Fruit fly (Drosophila melanogaster): ENCODE data around the gene CG14739.

Gene CG14739

DNA sequence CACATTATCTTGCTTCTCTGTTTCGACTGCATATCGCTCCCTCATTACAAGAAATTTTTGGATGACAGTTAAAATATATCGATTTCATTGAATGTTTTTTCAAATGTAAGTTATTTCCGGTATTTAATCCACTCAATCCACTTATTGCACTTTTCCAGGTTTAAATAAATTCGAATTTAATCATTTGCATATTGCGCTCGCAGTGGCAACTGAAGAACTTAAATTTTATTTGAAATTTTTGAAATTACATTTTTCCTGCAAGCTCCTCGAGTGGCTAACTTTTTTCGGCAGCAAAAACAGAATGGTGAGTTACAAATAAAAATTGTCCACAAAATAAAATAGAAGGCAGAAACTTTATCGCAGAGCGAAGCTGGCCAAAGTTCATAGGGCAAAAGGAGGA is 17.4 kb downstream of the CG14739 start, which contains the start of the genes CG31358, CG42504 and CG42505:
Gene CG31358 (minus strand): TSS at position 101 of the 400 bp plus-strand sequence.
Gene CG42504 (minus strand): TSS at position 101 of the 400 bp plus-strand sequence.
Gene CG42505 (minus strand): TSS at position 101 of the 400 bp plus-strand sequence.
- TF ChIP-seq CG3919 (GFP tag; optimal IDR thresholded peaks at IDR 0.05): no peak
- TF ChIP-seq CG11294 (GFP tag; IDR thresholded peaks at IDR 0.05): no peak
- no peak for TF ChIP-seq fd59A (GFP tag; optimal IDR thresholded peaks at IDR 0.05)
- TF ChIP-seq Hr38 (GFP tag; optimal IDR thresholded peaks at IDR 0.05): no peak
- TF ChIP-seq Eip78C (GFP tag): no peak
- no peak for TF ChIP-seq CG34406 (GFP tag; optimal IDR thresholded peaks at IDR 0.05)
- TF ChIP-seq CG6792 (GFP tag; optimal IDR thresholded peaks at IDR 0.05): no peak
- no peak for TF ChIP-seq salr (GFP tag; optimal IDR thresholded peaks at IDR 0.05)
- TF ChIP-seq CG15336 (GFP tag; IDR thresholded peaks at IDR 0.05): no peak
- TF ChIP-seq Hr4 (GFP tag; optimal IDR thresholded peaks at IDR 0.05): no peak
- no peak for TF ChIP-seq CG6854 (GFP tag; optimal IDR thresholded peaks at IDR 0.05)
- no peak for TF ChIP-seq Sox15 (GFP tag; optimal IDR thresholded peaks at IDR 0.05)
- no peak for TF ChIP-seq Hr39 (GFP tag; optimal IDR thresholded peaks at IDR 0.05)
- no peak for TF ChIP-seq Gug (GFP tag; IDR thresholded peaks at IDR 0.05)

DNA sequence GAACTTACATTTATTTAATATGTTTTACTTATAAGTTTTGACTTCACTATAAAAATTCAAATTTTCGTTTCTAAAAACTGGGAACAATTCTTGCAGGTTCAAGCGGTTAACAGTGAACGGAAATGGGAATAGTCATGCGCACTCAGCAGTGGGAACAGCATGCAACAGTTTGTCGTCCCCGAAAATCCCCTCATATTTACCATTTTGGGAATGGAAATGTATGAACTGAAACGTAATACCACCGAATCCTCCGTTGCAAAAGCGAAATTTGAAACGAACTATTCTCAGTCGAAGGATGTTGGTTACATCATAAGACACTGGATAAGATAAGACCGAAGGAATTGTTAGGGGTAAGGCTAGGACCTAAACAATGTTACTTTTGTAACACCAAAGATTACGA is 28.0 kb downstream of the CG14739 start:
- no peak for TF ChIP-seq CG3032 (tag; optimal IDR thresholded peaks at IDR 0.05)
- no peak for TF ChIP-seq Ets96B (tag; optimal IDR thresholded peaks at IDR 0.05)
- no peak for TF ChIP-seq OdsH (GFP tag; optimal IDR thresholded peaks at IDR 0.05)
- TF ChIP-seq achi (GFP tag; optimal IDR thresholded peaks at IDR 0.05): no peak
- no peak for TF ChIP-seq CG32006 (GFP tag; optimal IDR thresholded peaks at IDR 0.05)
- no peak for TF ChIP-seq ss (GFP tag; optimal IDR thresholded peaks at IDR 0.05)
- TF ChIP-seq svp (GFP tag): no peak
- TF ChIP-seq esn (GFP tag; optimal IDR thresholded peaks at IDR 0.05): no peak
- no peak for TF ChIP-seq CG15336 (GFP tag; IDR thresholded peaks at IDR 0.05)
- no peak for TF ChIP-seq vri (GFP tag; optimal IDR thresholded peaks at IDR 0.05)
- no peak for TF ChIP-seq CG8319 (GFP tag; optimal IDR thresholded peaks at IDR 0.05)
- no peak for TF ChIP-seq eg (GFP tag; IDR thresholded peaks at IDR 0.05)
- TF ChIP-seq Gug (GFP tag; IDR thresholded peaks at IDR 0.05): no peak
- no peak for TF ChIP-seq Lpt (GFP tag; optimal IDR thresholded peaks at IDR 0.05)
- no peak for TF ChIP-seq fkh (GFP tag; optimal IDR thresholded peaks at IDR 0.05)
- no peak for TF ChIP-seq CG6163 (GFP tag; IDR thresholded peaks at IDR 0.05)
- TF ChIP-seq Eip78C (GFP tag): no peak
- TF ChIP-seq lz (GFP tag; optimal IDR thresholded peaks at IDR 0.05): no peak
- no peak for TF ChIP-seq CG8119 (GFP tag; IDR thresholded peaks at IDR 0.05)
- TF ChIP-seq Hr38 (GFP tag; optimal IDR thresholded peaks at IDR 0.05): no peak

DNA sequence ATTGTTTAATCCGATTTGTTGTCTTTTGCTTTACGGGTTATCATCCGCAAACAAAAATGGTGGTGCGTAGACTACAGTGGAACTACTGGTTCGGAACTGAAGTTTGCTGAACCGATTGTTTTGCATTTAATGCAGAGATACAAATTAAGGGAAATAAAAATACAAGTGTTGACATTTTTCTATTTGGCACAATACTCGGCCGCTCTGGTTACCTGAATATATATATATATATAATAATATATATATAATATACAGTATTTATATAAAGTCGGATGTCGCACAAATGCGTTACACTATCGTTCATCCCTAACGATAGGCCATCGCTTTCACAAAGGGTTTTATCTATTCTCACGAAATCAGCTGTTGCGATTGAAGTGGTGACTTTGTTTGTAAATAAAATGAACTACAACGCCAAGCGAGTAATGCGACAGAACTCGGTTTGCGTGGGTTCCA is 32.2 kb downstream of the CG14739 start, which contains the start of the genes DCAF12 and Spt3:
Gene DCAF12 (minus strand): TSS at position 204 of the 453 bp plus-strand sequence.
Gene Spt3 (plus strand): TSS at position 329 of the 453 bp plus-strand sequence.
- TF ChIP-seq cyc (GFP tag; optimal IDR thresholded peaks at IDR 0.05): no peak
- no peak for TF ChIP-seq CG6276 (GFP tag; optimal IDR thresholded peaks at IDR 0.05)
- no peak for TF ChIP-seq CG8119 (GFP tag; IDR thresholded peaks at IDR 0.05)
- no peak for TF ChIP-seq salr (GFP tag; optimal IDR thresholded peaks at IDR 0.05)
- TF ChIP-seq OdsH (GFP tag; optimal IDR thresholded peaks at IDR 0.05): no peak
- TF ChIP-seq Eip93F (GFP tag; optimal IDR thresholded peaks at IDR 0.05): no peak
- TF ChIP-seq vri (GFP tag; optimal IDR thresholded peaks at IDR 0.05): no peak
- TF ChIP-seq achi (GFP tag; optimal IDR thresholded peaks at IDR 0.05): peak; percentile 55
- peak; percentile 46 for TF ChIP-seq esn (GFP tag; optimal IDR thresholded peaks at IDR 0.05)
- peak; percentile 18 for TF ChIP-seq CG8319 (GFP tag; optimal IDR thresholded peaks at IDR 0.05)
- TF ChIP-seq Eip78C (GFP tag): no peak
- TF ChIP-seq CG6808 (GFP tag; optimal IDR thresholded peaks at IDR 0.05): no peak
- no peak for TF ChIP-seq Hr38 (GFP tag; optimal IDR thresholded peaks at IDR 0.05)
- TF ChIP-seq fd59A (GFP tag; optimal IDR thresholded peaks at IDR 0.05): no peak
- TF ChIP-seq CG15336 (GFP tag; IDR thresholded peaks at IDR 0.05): no peak
- peak; percentile 64 for TF ChIP-seq CG10631 (GFP tag; optimal IDR thresholded peaks at IDR 0.05)
- no peak for TF ChIP-seq Ets21C (GFP tag; optimal IDR thresholded peaks at IDR 0.05)
- no peak for TF ChIP-seq Eip75B (GFP tag; optimal IDR thresholded peaks at IDR 0.05)
- no peak for TF ChIP-seq eg (GFP tag; IDR thresholded peaks at IDR 0.05)
- no peak for TF ChIP-seq Sox14 (GFP tag; optimal IDR thresholded peaks at IDR 0.05)
- no peak for TF ChIP-seq ss (GFP tag; optimal IDR thresholded peaks at IDR 0.05)
- TF ChIP-seq fd85E (GFP tag; optimal IDR thresholded peaks at IDR 0.05): no peak
- TF ChIP-seq acj6 (GFP tag; optimal IDR thresholded peaks at IDR 0.05): no peak
- TF ChIP-seq pdm3 (GFP tag; optimal IDR thresholded peaks at IDR 0.05): no peak
- no peak for TF ChIP-seq topi (GFP tag; optimal IDR thresholded peaks at IDR 0.05)
- TF ChIP-seq CG3919 (GFP tag; optimal IDR thresholded peaks at IDR 0.05): no peak
- TF ChIP-seq Sox15 (GFP tag; optimal IDR thresholded peaks at IDR 0.05): no peak
- TF ChIP-seq Met (GFP tag; optimal IDR thresholded peaks at IDR 0.05): no peak
- TF ChIP-seq lz (GFP tag; optimal IDR thresholded peaks at IDR 0.05): peak; percentile 30
- no peak for TF ChIP-seq Smox (GFP tag; optimal IDR thresholded peaks at IDR 0.05)
- TF ChIP-seq dac (GFP tag; optimal IDR thresholded peaks at IDR 0.05): no peak
- TF ChIP-seq Blimp-1 (GFP tag; optimal IDR thresholded peaks at IDR 0.05): no peak
- TF ChIP-seq Hr4 (GFP tag; optimal IDR thresholded peaks at IDR 0.05): no peak
- TF ChIP-seq svp (GFP tag): peak; percentile 55
- TF ChIP-seq CG11902 (GFP tag; optimal IDR thresholded peaks at IDR 0.05): no peak
